Worm (Caenorhabditis elegans) whole organism, L1 larva: ENCODE data around the gene R10E11.5.
A peak's percentile ranks its signal among the peaks of the same experiment; 100 is the strongest.

Source experiments
- C04F5.9 ChIP-seq: sonication (generic microtip); optimal IDR thresholded peaks from 2 replicates; lab custom pipeline; 2016; ENCODE audit warnings: missing genetic modification characterization, missing compliant biosample characterization
- C16A3.4 ChIP-seq: fragments of 150-350 bp; optimal IDR thresholded peaks from 2 replicates; lab custom pipeline; 2014; ENCODE audit warnings: missing biosample characterization, missing genetic modification characterization
- alr-1 ChIP-seq: fragments of 200-800 bp; sonication (Bioruptor generic); optimal IDR thresholded peaks from 2 replicates; lab custom pipeline; 2018; ENCODE audit warnings: borderline replicate concordance, mild to moderate bottlenecking, missing genetic modification characterization, missing compliant biosample characterization
- ceh-63 ChIP-seq: fragments of 200-800 bp; sonication (Bioruptor generic); optimal IDR thresholded peaks from 2 replicates; lab custom pipeline; 2018; ENCODE audit warnings: mild to moderate bottlenecking, missing genetic modification characterization, missing compliant biosample characterization
- ceh-8 ChIP-seq: fragments of 200-800 bp; sonication (Bioruptor generic); optimal IDR thresholded peaks from 2 replicates; lab custom pipeline; 2018; ENCODE audit warnings: mild to moderate bottlenecking, missing genetic modification characterization, moderate library complexity, missing compliant biosample characterization
- ceh-82 ChIP-seq, 3 experiments: fragments of 150-350 bp in 1 of 3; sonication (generic microtip) in 2 of 3; optimal IDR thresholded peaks; 2 replicates each; lab custom pipeline; 2014 to 2017; ENCODE audit warnings: missing biosample characterization in 3 of 3, missing genetic modification characterization in 3 of 3
- ceh-88 ChIP-seq: fragments of 200-800 bp; sonication (Bioruptor generic); IDR thresholded peaks from 2 replicates; pipeline ENCODE4 v1.3.6; 2022; ENCODE audit warnings: missing genetic modification characterization, missing compliant biosample characterization
- ceh-90 ChIP-seq: sonication (generic microtip); optimal IDR thresholded peaks from 2 replicates; lab custom pipeline; 2016; ENCODE audit warnings: missing genetic modification characterization, missing compliant biosample characterization
- efl-3 ChIP-seq: fragments of 200-800 bp; sonication (Bioruptor generic); optimal IDR thresholded peaks from 2 replicates; lab custom pipeline; 2018; ENCODE audit warnings: mild to moderate bottlenecking, missing genetic modification characterization, missing compliant biosample characterization
- elt-3 ChIP-seq, 6 experiments: fragments of 150-350 bp in 1 of 6; sonication (generic microtip); optimal IDR thresholded peaks; 2 replicates each; lab custom pipeline; 2017 to 2018; ENCODE audit warnings: missing biosample characterization in 6 of 6, missing genetic modification characterization in 6 of 6, inconsistent platforms in 1 of 6
- fkh-10 ChIP-seq: sonication (generic microtip); optimal IDR thresholded peaks from 2 replicates; lab custom pipeline; 2017; ENCODE audit warnings: missing biosample characterization, missing genetic modification reagents, missing genetic modification characterization
- fkh-8 ChIP-seq: sonication (generic microtip); optimal IDR thresholded peaks from 2 replicates; lab custom pipeline; 2016; ENCODE audit warnings: mild to moderate bottlenecking, missing genetic modification characterization, missing compliant biosample characterization
- fos-1 ChIP-seq: fragments of 150-350 bp; optimal IDR thresholded peaks from 2 replicates; lab custom pipeline; 2014; ENCODE audit warnings: missing biosample characterization, missing genetic modification characterization
- hlh-17 ChIP-seq: fragments of 200-800 bp; sonication (Bioruptor generic); optimal IDR thresholded peaks from 2 replicates; lab custom pipeline; 2018; ENCODE audit warnings: missing genetic modification characterization, mild to moderate bottlenecking, missing compliant biosample characterization, moderate library complexity, borderline replicate concordance
- hlh-4 ChIP-seq: sonication (generic microtip); optimal IDR thresholded peaks from 2 replicates; lab custom pipeline; 2016; ENCODE audit warnings: mild to moderate bottlenecking, missing genetic modification characterization, missing compliant biosample characterization
- hpl-2 ChIP-seq: fragments of 150-350 bp; optimal IDR thresholded peaks from 2 replicates; lab custom pipeline; 2014; ENCODE audit warnings: missing biosample characterization, missing genetic modification reagents, missing genetic modification characterization
- isw-1 ChIP-seq: fragments of 200-800 bp; sonication (Bioruptor generic); IDR thresholded peaks from 2 replicates; pipeline ENCODE4 v1.3.6; 2022; ENCODE audit warnings: missing genetic modification characterization, missing compliant biosample characterization
- lin-13 ChIP-seq: fragments of 150-350 bp; optimal IDR thresholded peaks from 2 replicates; lab custom pipeline; 2014; ENCODE audit warnings: missing biosample characterization, missing genetic modification reagents, missing genetic modification characterization
- lin-14 ChIP-seq: fragments of 200-800 bp; sonication (Bioruptor generic); optimal IDR thresholded peaks from 2 replicates; lab custom pipeline; 2018; ENCODE audit warnings: mild to moderate bottlenecking, missing genetic modification characterization, moderate library complexity, missing compliant biosample characterization
- lin-15B ChIP-seq: fragments of 150-350 bp; sonication (generic microtip); optimal IDR thresholded peaks from 3 replicates; lab custom pipeline; 2014; ENCODE audit warnings: missing biosample characterization, missing genetic modification characterization
- lin-39 ChIP-seq: fragments of 150-350 bp; optimal IDR thresholded peaks from 2 replicates; lab custom pipeline; 2014; ENCODE audit warnings: missing biosample characterization, missing genetic modification reagents, missing genetic modification characterization
- lsy-2 ChIP-seq, 2 experiments: fragments of 150-350 bp; optimal IDR thresholded peaks; 2 replicates each; lab custom pipeline; 2014; ENCODE audit warnings: missing biosample characterization in 2 of 2, missing genetic modification characterization in 2 of 2
- mab-9 ChIP-seq: fragments of 200-800 bp; sonication (Bioruptor generic); IDR thresholded peaks from 2 replicates; pipeline ENCODE4 v1.3.6; 2022; ENCODE audit warnings: missing genetic modification reagents, missing genetic modification characterization, missing compliant biosample characterization
- mdl-1 ChIP-seq, 2 experiments: fragments of 150-350 bp; optimal IDR thresholded peaks; 2 replicates each; lab custom pipeline; 2014 to 2017; ENCODE audit warnings: missing biosample characterization in 2 of 2, missing genetic modification characterization in 2 of 2, inconsistent platforms in 1 of 2
- mef-2 ChIP-seq: fragments of 150-350 bp; optimal IDR thresholded peaks from 2 replicates; lab custom pipeline; 2014; ENCODE audit warnings: missing biosample characterization, missing genetic modification characterization
- mep-1 ChIP-seq: fragments of 150-350 bp; optimal IDR thresholded peaks from 2 replicates; lab custom pipeline; 2014; ENCODE audit warnings: missing biosample characterization, missing genetic modification characterization
- nhr-11 ChIP-seq: fragments of 150-350 bp; optimal IDR thresholded peaks from 2 replicates; lab custom pipeline; 2014; ENCODE audit warnings: missing biosample characterization, missing genetic modification characterization
- nhr-19 ChIP-seq: fragments of 200-800 bp; sonication (Bioruptor generic); conservative IDR thresholded peaks from 2 replicates; pipeline ENCODE4 v1.3.6; 2022; ENCODE audit warnings: missing genetic modification characterization, missing compliant biosample characterization
- nhr-20 ChIP-seq: sonication (generic microtip); optimal IDR thresholded peaks from 2 replicates; lab custom pipeline; 2016; ENCODE audit warnings: mild to moderate bottlenecking, missing genetic modification characterization, missing compliant biosample characterization
- nhr-28 ChIP-seq: fragments of 150-350 bp; optimal IDR thresholded peaks from 2 replicates; lab custom pipeline; 2014; ENCODE audit warnings: missing biosample characterization, missing genetic modification characterization
- nhr-71 ChIP-seq: sonication (generic microtip); optimal IDR thresholded peaks from 2 replicates; lab custom pipeline; 2016; ENCODE audit warnings: mild to moderate bottlenecking, missing genetic modification characterization, moderate library complexity, missing compliant biosample characterization
- nhr-85 ChIP-seq: sonication (generic microtip); peaks from one replicate; lab custom pipeline; 2016; ENCODE audit warnings: missing genetic modification characterization, inconsistent platforms, missing compliant biosample characterization
- nhr-90 ChIP-seq: sonication (generic microtip); optimal IDR thresholded peaks from 2 replicates; lab custom pipeline; 2016; ENCODE audit warnings: mild to moderate bottlenecking, missing genetic modification characterization, missing compliant biosample characterization; ENCODE audit not compliant: poor library complexity
- pag-3 ChIP-seq: sonication (generic microtip); optimal IDR thresholded peaks from 2 replicates; lab custom pipeline; 2017; ENCODE audit warnings: missing genetic modification characterization, mild to moderate bottlenecking, missing compliant biosample characterization, antibody characterized with exemption, borderline replicate concordance; ENCODE audit not compliant: insufficient read depth
- rnt-1 ChIP-seq: sonication (generic microtip); optimal IDR thresholded peaks from 2 replicates; lab custom pipeline; 2016; ENCODE audit warnings: mild to moderate bottlenecking, missing genetic modification characterization, moderate library complexity, missing compliant biosample characterization
- snu-23 ChIP-seq: sonication (generic microtip); optimal IDR thresholded peaks from 2 replicates; lab custom pipeline; 2016; ENCODE audit warnings: missing genetic modification characterization, missing compliant biosample characterization
- sox-4 ChIP-seq: sonication (generic microtip); optimal IDR thresholded peaks from 2 replicates; lab custom pipeline; 2016; ENCODE audit warnings: missing genetic modification characterization, missing compliant biosample characterization
- sptf-1 ChIP-seq: fragments of 150-350 bp; optimal IDR thresholded peaks from 2 replicates; lab custom pipeline; 2014; ENCODE audit warnings: missing biosample characterization, missing genetic modification characterization
- swsn-7 ChIP-seq: sonication (generic microtip); optimal IDR thresholded peaks from 2 replicates; lab custom pipeline; 2016; ENCODE audit warnings: missing genetic modification characterization, missing compliant biosample characterization
- unc-130 ChIP-seq: fragments of 150-350 bp; optimal IDR thresholded peaks from 2 replicates; lab custom pipeline; 2017; ENCODE audit warnings: missing biosample characterization, missing genetic modification characterization, inconsistent platforms
- unc-30 ChIP-seq: sonication (generic microtip); optimal IDR thresholded peaks from 2 replicates; lab custom pipeline; 2017; ENCODE audit warnings: missing biosample characterization, missing genetic modification characterization
- unc-62 ChIP-seq: fragments of 150-350 bp; optimal IDR thresholded peaks from 2 replicates; lab custom pipeline; 2014; ENCODE audit warnings: missing biosample characterization, missing genetic modification reagents, missing genetic modification characterization
- unc-98 ChIP-seq: fragments of 200-800 bp; sonication (Bioruptor generic); IDR thresholded peaks from 2 replicates; pipeline ENCODE4 v1.3.6; 2022; ENCODE audit warnings: missing genetic modification characterization, missing compliant biosample characterization

Gene R10E11.5

ce11 chrIII:9789607-9790073, at the start of gene R10E11.5:
Gene R10E11.5, minus strand, starts transcription at chrIII:9789657.
- TF ChIP-seq elt-3 (tag; optimal IDR thresholded peaks at IDR 0.05; lab: Kevin White, UChicago) (no peak), lin-14 (no peak), nhr-90 (tag; lab: Kevin White, UChicago) (no peak), fos-1 (no peak), ceh-90 (tag; lab: Kevin White, UChicago) (no peak), sox-4 (tag; lab: Kevin White, UChicago) (no peak), nhr-28 (no peak), efl-3 (GFP tag; lab: Kevin White, UChicago) (no peak), swsn-7 (tag; lab: Kevin White, UChicago) (no peak), ceh-8 (GFP tag; lab: Kevin White, UChicago) (no peak), mep-1 (tag; lab: Kevin White, UChicago) (no peak), alr-1 (tag; lab: Kevin White, UChicago) (no peak), lsy-2 (tag; optimal IDR thresholded peaks at IDR 0.05; lab: Kevin White, UChicago) (no peak), lin-39 (tag; lab: Kevin White, UChicago) (no peak)
- TF ChIP-seq, all 84 proteins: peak for 0

ce11 chrIII:9834888-9835287, 45.4 kb upstream of the R10E11.5 start, which contains the start of gene K11H3.8:
Gene K11H3.8, plus strand, starts transcription at chrIII:9835188.
- TF ChIP-seq hlh-4 (tag; lab: Kevin White, UChicago): no peak
- TF ChIP-seq ceh-63: no peak

ce11 chrIII:9832569-9832968, 43.1 kb upstream of the R10E11.5 start:
- no peak for TF ChIP-seq nhr-11

- TF ChIP-seq unc-62 (no peak), unc-30 (tag; lab: Kevin White, UChicago) (no peak), ceh-88 (no peak), lin-39 (tag; lab: Kevin White, UChicago) (no peak), fkh-10 (no peak), elt-3 (tag; optimal IDR thresholded peaks at IDR 0.05; lab: Kevin White, UChicago) (no peak), sptf-1 (no peak), nhr-28 (no peak), hpl-2 (GFP tag; lab: Kevin White, UChicago) (no peak), pag-3 (tag; lab: Kevin White, UChicago) (no peak), ceh-63 (no peak), snu-23 (no peak), lin-13 (GFP tag; lab: Kevin White, UChicago) (no peak), mef-2 (tag; lab: Kevin White, UChicago) (no peak), C04F5.9 (tag; lab: Kevin White, UChicago) (no peak), fos-1 (no peak), nhr-19 (GFP tag; lab: Robert Waterston, UW) (no peak), unc-98 (GFP tag; lab: Robert Waterston, UW) (no peak)
Observed at ce11 chrIII:9830502-9830901, 41.0 kb upstream of the R10E11.5 start, which contains the start of gene ZK632.12. Gene ZK632.12, plus strand, starts transcription at chrIII:9830802.

ce11 chrIII:9827163-9827951, 37.9 kb upstream of the R10E11.5 start, which contains the start of the genes ZK632.10 and ZK632.11:
Gene ZK632.10, minus strand, starts transcription at chrIII:9827722.
Gene ZK632.11, plus strand, starts transcription at chrIII:9827915.
- TF ChIP-seq nhr-71 (tag; lab: Kevin White, UChicago) (peak; percentile 47), ceh-82 (tag; optimal IDR thresholded peaks at IDR 0.05; lab: Kevin White, UChicago) (peak in 1 of 3 experiments; percentile 51), mab-9 (GFP tag; lab: Robert Waterston, UW) (no peak), unc-130 (peak; percentile 42), isw-1 (peak; percentile 16; the same call in 1 of the 2 replicates), unc-30 (tag; lab: Kevin White, UChicago) (no peak), fkh-8 (tag; lab: Kevin White, UChicago) (peak; percentile 15), alr-1 (tag; lab: Kevin White, UChicago) (no peak), mdl-1 (tag; optimal IDR thresholded peaks at IDR 0.05; lab: Kevin White, UChicago) (peak in 1 of 2 experiments; percentile 47), lin-15B (tag; lab: Kevin White, UChicago) (peak; percentile 15), snu-23 (peak; percentile 46), efl-3 (GFP tag; lab: Kevin White, UChicago) (no peak), hpl-2 (GFP tag; lab: Kevin White, UChicago) (no peak), nhr-20 (tag; lab: Kevin White, UChicago) (no peak), nhr-19 (GFP tag; lab: Robert Waterston, UW) (peak; percentile 23; the same call in 1 of the 2 replicates), nhr-85 (peak; percentile 53), C16A3.4 (peak; percentile 55), hlh-17 (GFP tag; lab: Kevin White, UChicago) (no peak), rnt-1 (peak; percentile 55)
